Worm (Caenorhabditis elegans) whole organism, late embryonic: ENCODE data around the gene T04F3.1.

Experiments
- C38D4.7 ChIP-seq: fragments of 200-800 bp; sonication (Bioruptor generic); optimal IDR thresholded peaks from 2 replicates; lab custom pipeline; 2018; ENCODE audit warnings: mild to moderate bottlenecking, missing genetic modification characterization, moderate library complexity, missing compliant biosample characterization
- F13H6.1 ChIP-seq: sonication (generic microtip); optimal IDR thresholded peaks from 2 replicates; lab custom pipeline; 2016; ENCODE audit warnings: missing genetic modification characterization, missing compliant biosample characterization
- K02D7.2 ChIP-seq: sonication (generic microtip); optimal IDR thresholded peaks from 2 replicates; lab custom pipeline; 2017; ENCODE audit warnings: mild to moderate bottlenecking, missing genetic modification characterization, missing compliant biosample characterization
- K09A11.1 ChIP-seq: sonication (generic microtip); optimal IDR thresholded peaks from 2 replicates; lab custom pipeline; 2017; ENCODE audit warnings: antibody characterized with exemption, mild to moderate bottlenecking, missing genetic modification characterization, missing compliant biosample characterization; ENCODE audit not compliant: insufficient read depth
- ceh-14 ChIP-seq: sonication (generic microtip); optimal IDR thresholded peaks from 2 replicates; lab custom pipeline; 2016; ENCODE audit warnings: missing genotype, missing genetic modification characterization, missing compliant biosample characterization
- ceh-18 ChIP-seq: sonication (generic microtip); optimal IDR thresholded peaks from 2 replicates; lab custom pipeline; 2016; ENCODE audit warnings: missing genetic modification characterization, missing compliant biosample characterization
- ceh-19 ChIP-seq: fragments of 200-800 bp; sonication (Bioruptor generic); optimal IDR thresholded peaks from 2 replicates; lab custom pipeline; 2018; ENCODE audit warnings: mild to moderate bottlenecking, missing genetic modification characterization, missing compliant biosample characterization
- ceh-2 ChIP-seq: sonication (generic microtip); optimal IDR thresholded peaks from 2 replicates; lab custom pipeline; 2016; ENCODE audit warnings: missing genotype, missing genetic modification characterization, missing compliant biosample characterization
- ceh-22 ChIP-seq: sonication (generic microtip); optimal IDR thresholded peaks from 2 replicates; lab custom pipeline; 2017; ENCODE audit warnings: missing biosample characterization, missing genetic modification characterization
- ceh-30 ChIP-seq: fragments of 150-350 bp; optimal IDR thresholded peaks from 2 replicates; lab custom pipeline; 2014; ENCODE audit warnings: missing biosample characterization, missing genetic modification characterization
- ceh-45 ChIP-seq: fragments of 200-800 bp; sonication (Bioruptor generic); IDR thresholded peaks from 2 replicates; pipeline ENCODE4 v1.3.6; 2022; ENCODE audit warnings: missing genetic modification reagents, missing genetic modification characterization, missing compliant biosample characterization
- ceh-6 ChIP-seq: fragments of 200-800 bp; sonication (Bioruptor generic); optimal IDR thresholded peaks from 2 replicates; lab custom pipeline; 2018; ENCODE audit warnings: mild to moderate bottlenecking, missing genetic modification characterization, missing compliant biosample characterization
- ceh-9 ChIP-seq: sonication (generic microtip); optimal IDR thresholded peaks from 2 replicates; lab custom pipeline; 2016; ENCODE audit warnings: mild to moderate bottlenecking, missing genetic modification characterization, inconsistent platforms, missing compliant biosample characterization
- dmd-4 ChIP-seq: sonication (generic microtip); optimal IDR thresholded peaks from 2 replicates; lab custom pipeline; 2016; ENCODE audit warnings: borderline replicate concordance, missing genetic modification characterization, missing compliant biosample characterization
- fax-1 ChIP-seq: sonication (generic microtip); optimal IDR thresholded peaks from 2 replicates; lab custom pipeline; 2016; ENCODE audit warnings: missing genotype, missing genetic modification characterization, missing compliant biosample characterization
- fkh-10 ChIP-seq: fragments of 150-350 bp; optimal IDR thresholded peaks from 2 replicates; lab custom pipeline; 2014; ENCODE audit warnings: missing biosample characterization, missing genetic modification reagents, missing genetic modification characterization
- gmeb-2 ChIP-seq: sonication (generic microtip); optimal IDR thresholded peaks from 2 replicates; lab custom pipeline; 2016; ENCODE audit warnings: missing genetic modification characterization, inconsistent platforms, missing compliant biosample characterization
- hlh-30 ChIP-seq: sonication (generic microtip); optimal IDR thresholded peaks from 2 replicates; lab custom pipeline; 2017; ENCODE audit warnings: antibody characterized with exemption, missing genetic modification characterization, missing compliant biosample characterization; ENCODE audit not compliant: insufficient read depth
- hlh-6 ChIP-seq: sonication (generic microtip); optimal IDR thresholded peaks from 2 replicates; lab custom pipeline; 2016; ENCODE audit warnings: missing genotype, missing genetic modification characterization, missing compliant biosample characterization
- lim-6 ChIP-seq: sonication (generic microtip); optimal IDR thresholded peaks from 2 replicates; lab custom pipeline; 2016; ENCODE audit warnings: missing genetic modification characterization, missing compliant biosample characterization
- nfya-1 ChIP-seq: sonication (generic microtip); optimal IDR thresholded peaks from 2 replicates; lab custom pipeline; 2017; ENCODE audit warnings: missing genetic modification characterization, mild to moderate bottlenecking, missing compliant biosample characterization, antibody characterized with exemption, moderate library complexity
- nhr-11 ChIP-seq: fragments of 150-350 bp; optimal IDR thresholded peaks from 2 replicates; lab custom pipeline; 2014; ENCODE audit warnings: missing biosample characterization, missing genetic modification characterization
- odd-2 ChIP-seq: sonication (generic microtip); optimal IDR thresholded peaks from 2 replicates; lab custom pipeline; 2017; ENCODE audit warnings: antibody characterized with exemption, mild to moderate bottlenecking, missing genetic modification characterization, missing compliant biosample characterization
- pat-9 ChIP-seq: fragments of 200-800 bp; sonication (Bioruptor generic); optimal IDR thresholded peaks from 2 replicates; lab custom pipeline; 2018; ENCODE audit warnings: mild to moderate bottlenecking, missing genetic modification characterization, moderate library complexity, missing compliant biosample characterization
- pqm-1 ChIP-seq: sonication (generic microtip); optimal IDR thresholded peaks from 2 replicates; lab custom pipeline; 2016; ENCODE audit warnings: missing genetic modification characterization, missing compliant biosample characterization
- pros-1 ChIP-seq: fragments of 150-350 bp; optimal IDR thresholded peaks from 2 replicates; lab custom pipeline; 2014; ENCODE audit warnings: missing biosample characterization, missing genetic modification reagents, missing genetic modification characterization
- sdc-2 ChIP-seq: sonication (generic microtip); optimal IDR thresholded peaks from 2 replicates; lab custom pipeline; 2016; ENCODE audit warnings: missing genotype, missing genetic modification characterization, missing compliant biosample characterization
- sox-2 ChIP-seq: fragments of 200-800 bp; sonication (Bioruptor generic); IDR thresholded peaks from 2 replicates; pipeline ENCODE4 v1.3.6; 2022; ENCODE audit warnings: missing genetic modification reagents, missing genetic modification characterization, missing compliant biosample characterization
- sox-4 ChIP-seq: sonication (generic microtip); optimal IDR thresholded peaks from 2 replicates; lab custom pipeline; 2017; ENCODE audit warnings: mild to moderate bottlenecking, missing genetic modification characterization, inconsistent platforms, missing compliant biosample characterization
- syd-9 ChIP-seq: sonication (generic microtip); optimal IDR thresholded peaks from 2 replicates; lab custom pipeline; 2016; ENCODE audit warnings: mild to moderate bottlenecking, missing genetic modification characterization, moderate library complexity, missing compliant biosample characterization
- tbx-2 ChIP-seq: sonication (generic microtip); optimal IDR thresholded peaks from 2 replicates; lab custom pipeline; 2016; ENCODE audit warnings: missing genetic modification characterization, missing compliant biosample characterization
- ttx-3 ChIP-seq: sonication (generic microtip); optimal IDR thresholded peaks from 2 replicates; lab custom pipeline; 2016; ENCODE audit warnings: missing genetic modification reagents, missing genetic modification characterization, missing compliant biosample characterization
- unc-42 ChIP-seq: sonication (generic microtip); optimal IDR thresholded peaks from 2 replicates; lab custom pipeline; 2016; ENCODE audit warnings: missing genotype, missing genetic modification characterization, missing compliant biosample characterization
- unc-86 ChIP-seq: sonication (generic microtip); optimal IDR thresholded peaks from 2 replicates; lab custom pipeline; 2016; ENCODE audit warnings: missing genetic modification characterization, missing compliant biosample characterization

Gene T04F3.1

DNA sequence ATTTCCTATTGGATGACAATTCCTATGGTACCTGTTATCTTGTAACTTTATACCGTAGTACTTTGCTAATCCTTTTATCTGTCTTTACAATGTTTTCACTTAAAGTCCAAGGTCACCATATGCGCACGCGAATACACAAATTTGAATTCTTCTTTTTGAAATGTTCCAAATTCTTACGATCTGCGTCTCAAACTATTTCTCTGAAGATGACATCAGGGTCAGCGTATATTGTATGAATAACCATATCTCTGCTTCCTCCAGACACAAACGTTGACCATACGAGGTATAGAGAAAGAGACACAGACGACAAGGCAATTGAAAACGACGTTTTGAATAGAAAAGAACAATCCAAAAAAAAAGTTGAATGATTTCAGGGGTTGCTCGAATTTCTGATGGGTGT is 34.1 kb downstream of the T04F3.1 start:
- no peak for TF ChIP-seq ceh-30
- TF ChIP-seq odd-2 (tag; lab: Kevin White, UChicago), result no peak
- TF ChIP-seq fax-1 (tag; lab: Kevin White, UChicago), result no peak
- TF ChIP-seq tbx-2, result no peak
- no peak for TF ChIP-seq ttx-3
- TF ChIP-seq sox-4, result no peak
- TF ChIP-seq unc-86 (tag; lab: Kevin White, UChicago), result no peak
- TF ChIP-seq gmeb-2 (tag; lab: Kevin White, UChicago), result no peak
- no peak for TF ChIP-seq hlh-6 (tag; lab: Kevin White, UChicago)
- no peak for TF ChIP-seq F13H6.1 (tag; lab: Kevin White, UChicago)
- TF ChIP-seq sox-2 (GFP tag; lab: Robert Waterston, UW), result no peak
- TF ChIP-seq hlh-30 (tag; lab: Kevin White, UChicago), result no peak
- TF ChIP-seq pat-9 (tag; lab: Kevin White, UChicago), result no peak
- TF ChIP-seq, all 69 proteins: peak for 0

DNA sequence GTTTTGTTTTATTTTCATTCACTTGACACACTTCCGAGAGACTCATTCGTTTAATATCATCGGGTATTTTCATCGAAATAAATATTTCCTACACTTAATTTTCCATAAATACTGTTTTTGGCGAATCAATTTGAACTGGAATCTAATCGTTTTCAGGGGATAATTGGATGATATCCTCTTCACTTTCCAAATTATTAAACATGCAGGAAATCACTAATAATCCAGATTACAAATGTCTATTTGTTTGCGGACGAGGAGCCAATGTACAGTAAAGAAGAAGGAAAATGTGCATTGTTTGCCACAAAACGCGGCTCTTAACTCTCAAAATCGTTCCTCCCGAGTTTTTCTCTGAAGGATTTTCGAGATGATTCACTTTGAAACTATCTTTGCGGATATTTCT is 36.7 kb downstream of the T04F3.1 start, which contains the start of gene F55A11.6:
Gene F55A11.6, plus strand, starts transcription at position 301 of the 400 bp plus-strand sequence.
- TF ChIP-seq fax-1 (tag; lab: Kevin White, UChicago) (no peak), pqm-1 (tag; lab: Kevin White, UChicago) (no peak), C38D4.7 (GFP tag; lab: Kevin White, UChicago) (no peak), hlh-30 (tag; lab: Kevin White, UChicago) (no peak), sdc-2 (tag; lab: Kevin White, UChicago) (no peak), ceh-9 (no peak), unc-86 (tag; lab: Kevin White, UChicago) (no peak), K02D7.2 (tag; lab: Kevin White, UChicago) (no peak), ceh-19 (GFP tag; lab: Kevin White, UChicago) (no peak), K09A11.1 (tag; lab: Kevin White, UChicago) (no peak), nfya-1 (tag; lab: Kevin White, UChicago) (no peak)

- TF ChIP-seq ceh-18 (tag; lab: Kevin White, UChicago) (peak; percentile 12), unc-42 (tag; lab: Kevin White, UChicago) (no peak)
Measured at ce11 chrV:11777846-11778245, 38.0 kb downstream of the T04F3.1 start.

DNA sequence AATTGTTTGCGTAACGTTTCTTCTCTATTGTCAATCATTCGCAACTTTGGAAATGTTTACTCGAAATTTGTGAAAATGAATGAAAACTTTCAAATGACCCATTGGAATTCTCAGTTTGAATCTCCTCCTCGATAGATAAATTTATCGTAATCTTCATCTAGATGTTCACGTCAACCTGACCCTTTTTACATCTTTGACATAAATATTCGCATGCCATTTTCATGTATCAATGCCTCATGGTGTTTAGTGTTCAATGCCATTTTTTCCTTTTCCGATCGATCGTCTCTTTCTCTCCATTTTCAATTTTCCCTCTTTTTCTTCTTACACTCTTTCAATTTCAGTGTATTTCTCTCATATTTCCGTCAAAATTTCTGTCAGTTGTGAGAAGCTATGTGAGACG is 39.4 kb downstream of the T04F3.1 start:
- TF ChIP-seq pros-1 (no peak), sox-4 (no peak), fax-1 (tag; lab: Kevin White, UChicago) (no peak), ceh-22 (tag; lab: Kevin White, UChicago) (no peak), lim-6 (no peak), dmd-4 (tag; lab: Kevin White, UChicago) (no peak), ceh-18 (tag; lab: Kevin White, UChicago) (no peak), C38D4.7 (GFP tag; lab: Kevin White, UChicago) (no peak), odd-2 (tag; lab: Kevin White, UChicago) (no peak), ceh-14 (tag; lab: Kevin White, UChicago) (no peak), nfya-1 (tag; lab: Kevin White, UChicago) (no peak), syd-9 (tag; lab: Kevin White, UChicago) (no peak), nhr-11 (tag; lab: Kevin White, UChicago) (no peak), ceh-2 (tag; lab: Kevin White, UChicago) (no peak), ceh-45 (GFP tag; lab: Robert Waterston, UW) (no peak), ttx-3 (no peak), ceh-6 (no peak), pat-9 (tag; lab: Kevin White, UChicago) (no peak), fkh-10 (GFP tag; lab: Kevin White, UChicago) (no peak)
- TF ChIP-seq, all 69 proteins: peak for 0
